Worm (Caenorhabditis elegans): ENCODE measurements around the gene H03G16.5.

ce11 chrX:15077597-15078261 is 21.1 kb upstream of the H03G16.5 start, which contains the start of the genes H40L08.8, H40L08.2 and H40L08.7:
- no peak for TF ChIP-seq snpc-4 (tag; optimal IDR thresholded peaks at IDR 0.05)
- no peak for TF ChIP-seq egl-27 (tag; optimal IDR thresholded peaks at IDR 0.05)
- TF ChIP-seq nhr-11 (tag; optimal IDR thresholded peaks at IDR 0.05), result no peak
- TF ChIP-seq ama-1 (optimal IDR thresholded peaks at IDR 0.05), result peak; percentile 97
- TF ChIP-seq nhr-10 (tag; optimal IDR thresholded peaks at IDR 0.05), result no peak
- TF ChIP-seq aly-2 (tag; optimal IDR thresholded peaks at IDR 0.05), result no peak
